Worm (Caenorhabditis elegans) whole organism, late embryonic: ENCODE data around the gene F58G6.7.

Experiments used
- ama-1 ChIP-seq: fragments of 150-350 bp; optimal IDR thresholded peaks from 2 replicates; lab custom pipeline; 2014
- ceh-18 ChIP-seq: sonication (generic microtip); optimal IDR thresholded peaks from 2 replicates; lab custom pipeline; 2016; ENCODE audit warnings: missing genetic modification characterization, missing compliant biosample characterization
- fax-1 ChIP-seq: sonication (generic microtip); optimal IDR thresholded peaks from 2 replicates; lab custom pipeline; 2016; ENCODE audit warnings: missing genotype, missing genetic modification characterization, missing compliant biosample characterization
- nfya-1 ChIP-seq: sonication (generic microtip); optimal IDR thresholded peaks from 2 replicates; lab custom pipeline; 2017; ENCODE audit warnings: missing genetic modification characterization, mild to moderate bottlenecking, missing compliant biosample characterization, antibody characterized with exemption, moderate library complexity
- nhr-232 ChIP-seq: sonication (generic microtip); optimal IDR thresholded peaks from 2 replicates; lab custom pipeline; 2016; ENCODE audit warnings: missing genetic modification characterization, missing compliant biosample characterization
- pax-1 ChIP-seq: fragments of 150-350 bp; optimal IDR thresholded peaks from 2 replicates; lab custom pipeline; 2014; ENCODE audit warnings: missing biosample characterization, missing genetic modification characterization
- pha-4 ChIP-seq: fragments of 150-350 bp; optimal IDR thresholded peaks from 2 replicates; lab custom pipeline; 2018; ENCODE audit warnings: missing biosample characterization, missing genetic modification reagents, missing genetic modification characterization
- pqm-1 ChIP-seq: sonication (generic microtip); optimal IDR thresholded peaks from 2 replicates; lab custom pipeline; 2016; ENCODE audit warnings: missing genetic modification characterization, missing compliant biosample characterization
- sdc-2 ChIP-seq: sonication (generic microtip); optimal IDR thresholded peaks from 2 replicates; lab custom pipeline; 2016; ENCODE audit warnings: missing genotype, missing genetic modification characterization, missing compliant biosample characterization
- sox-2 ChIP-seq: fragments of 200-800 bp; sonication (Bioruptor generic); IDR thresholded peaks from 2 replicates; pipeline ENCODE4 v1.3.6; 2022; ENCODE audit warnings: missing genetic modification reagents, missing genetic modification characterization, missing compliant biosample characterization
- sox-4 ChIP-seq: sonication (generic microtip); optimal IDR thresholded peaks from 2 replicates; lab custom pipeline; 2017; ENCODE audit warnings: mild to moderate bottlenecking, missing genetic modification characterization, inconsistent platforms, missing compliant biosample characterization

DNA sequence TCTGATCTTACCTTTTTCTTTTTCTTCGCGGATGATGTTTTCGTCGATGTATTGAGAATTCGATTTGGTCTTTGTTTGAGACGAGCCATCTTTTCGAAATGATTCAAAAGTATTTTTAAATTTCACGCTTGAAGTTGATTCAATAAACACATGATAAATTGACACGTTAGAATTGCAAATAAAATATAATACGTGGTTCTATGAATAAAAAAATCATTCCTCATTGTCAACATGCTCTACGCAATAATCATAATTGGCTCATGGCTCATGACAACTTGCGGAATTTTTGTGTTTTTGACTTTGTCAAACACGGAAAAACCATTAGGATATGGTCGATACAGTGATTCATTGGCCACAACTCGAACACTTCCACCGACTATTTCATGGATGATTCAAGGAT, 29.3 kb downstream of the F58G6.7 start, which contains the start of the genes htas-1 and ZK1251.3:
- TF ChIP-seq sdc-2 = no peak
- TF ChIP-seq pha-4 (tag; lab: Kevin White, UChicago) = no peak
- TF ChIP-seq ceh-18 (tag; lab: Kevin White, UChicago) = no peak
- no peak for TF ChIP-seq nhr-232 (tag; lab: Kevin White, UChicago)
- TF ChIP-seq sox-2 (GFP tag; lab: Robert Waterston, UW) = no peak
- TF ChIP-seq fax-1 (tag; lab: Kevin White, UChicago) = no peak
- TF ChIP-seq pqm-1 (tag; lab: Kevin White, UChicago) = no peak
- TF ChIP-seq ama-1 (lab: Kevin White, UChicago) = no peak
- no peak for TF ChIP-seq pax-1 (tag; lab: Kevin White, UChicago)
- TF ChIP-seq nfya-1 (tag; lab: Kevin White, UChicago) = no peak
- no peak for TF ChIP-seq sox-4 (tag; lab: Kevin White, UChicago)
